Worm (Caenorhabditis elegans): Measurements from ENCODE around the gene F35C11.5.

The F35C11.5 gene

DNA sequence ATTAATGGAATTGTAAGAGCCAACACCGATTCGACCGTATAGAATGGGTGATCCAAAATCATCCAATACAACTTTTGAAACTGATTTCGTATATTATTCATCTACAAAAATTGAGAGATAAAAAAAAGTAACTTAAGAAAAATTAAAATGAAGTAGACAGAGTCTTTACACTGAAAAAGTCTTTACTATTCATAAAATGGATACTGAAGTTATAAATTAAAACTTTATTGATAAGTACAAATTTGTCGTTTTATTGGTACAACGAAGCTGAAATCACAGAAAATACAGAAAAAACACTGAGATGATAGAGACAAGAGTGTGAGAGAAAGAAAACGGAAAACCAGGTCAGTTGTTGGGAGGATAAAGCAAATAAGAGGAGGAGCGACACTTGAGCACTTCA, 39.2 kb upstream of the F35C11.5 start, which contains the start of gene M110.10:
M110.10 (minus strand) TSS at position 101 of the 400 bp plus-strand sequence.
- TF ChIP-seq snpc-4 (tag; optimal IDR thresholded peaks at IDR 0.05) (no peak), egl-27 (tag; optimal IDR thresholded peaks at IDR 0.05) (no peak), nhr-10 (tag; optimal IDR thresholded peaks at IDR 0.05) (no peak), nhr-129 (tag; optimal IDR thresholded peaks at IDR 0.05) (no peak), R02D3.7 (tag; optimal IDR thresholded peaks at IDR 0.05) (no peak)

DNA sequence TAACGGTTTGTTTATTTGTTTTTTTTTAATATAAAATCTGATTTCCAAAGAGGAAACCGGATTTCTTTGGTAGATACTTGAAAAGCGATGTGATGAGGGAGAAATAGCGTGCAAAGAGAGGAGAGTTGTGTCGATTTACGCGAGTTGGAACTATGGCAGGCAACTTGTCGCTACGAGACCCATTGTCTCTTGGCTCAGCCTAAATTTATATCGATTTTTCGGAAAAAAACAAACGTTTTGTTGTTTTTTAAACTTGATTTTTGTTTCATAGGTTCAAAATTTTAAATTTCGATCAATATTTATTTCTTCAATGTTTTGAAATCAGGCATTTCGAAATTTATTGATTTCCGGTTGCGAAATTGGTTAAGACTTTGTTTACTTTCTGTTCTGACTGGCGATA, 37.1 kb upstream of the F35C11.5 start, which contains the start of gene M110.3:
M110.3 (minus strand) TSS at position 184 of the 400 bp plus-strand sequence.
- TF ChIP-seq nhr-25 (tag; optimal IDR thresholded peaks at IDR 0.05) (peak; percentile 25), mbf-1 (tag; optimal IDR thresholded peaks at IDR 0.05) (no peak), R02D3.7 (tag; optimal IDR thresholded peaks at IDR 0.05) (peak; percentile 75), crh-2 (tag; optimal IDR thresholded peaks at IDR 0.05) (peak; percentile 51), elt-1 (tag; optimal IDR thresholded peaks at IDR 0.05) (no peak), unc-55 (GFP tag; optimal IDR thresholded peaks at IDR 0.05) (peak; percentile 70), blmp-1 (tag; optimal IDR thresholded peaks at IDR 0.05; ENCODE audit: insufficient read depth) (no peak), nhr-129 (tag; optimal IDR thresholded peaks at IDR 0.05) (peak; percentile 56), lsy-2 (tag; optimal IDR thresholded peaks at IDR 0.05) (peak; percentile 25 to 86), fos-1 (tag; optimal IDR thresholded peaks at IDR 0.05) (no peak), ceh-16 (tag; optimal IDR thresholded peaks at IDR 0.05) (no peak), sma-3 (GFP tag; optimal IDR thresholded peaks at IDR 0.05) (no peak), lin-13 (GFP tag; optimal IDR thresholded peaks at IDR 0.05) (no peak), sma-9 (GFP tag; optimal IDR thresholded peaks at IDR 0.05) (peak; percentile 49), sma-9 (tag; optimal IDR thresholded peaks at IDR 0.05) (no peak), F13H6.1 (tag; optimal IDR thresholded peaks at IDR 0.05) (peak; percentile 46), nhr-21 (tag; optimal IDR thresholded peaks at IDR 0.05) (no peak), gmeb-1 (tag; optimal IDR thresholded peaks at IDR 0.05) (peak; percentile 51), nhr-12 (tag; optimal IDR thresholded peaks at IDR 0.05) (no peak), C34F6.9 (tag; optimal IDR thresholded peaks at IDR 0.05) (peak; percentile 84), nhr-6 (tag; optimal IDR thresholded peaks at IDR 0.05) (peak; percentile 38)

DNA sequence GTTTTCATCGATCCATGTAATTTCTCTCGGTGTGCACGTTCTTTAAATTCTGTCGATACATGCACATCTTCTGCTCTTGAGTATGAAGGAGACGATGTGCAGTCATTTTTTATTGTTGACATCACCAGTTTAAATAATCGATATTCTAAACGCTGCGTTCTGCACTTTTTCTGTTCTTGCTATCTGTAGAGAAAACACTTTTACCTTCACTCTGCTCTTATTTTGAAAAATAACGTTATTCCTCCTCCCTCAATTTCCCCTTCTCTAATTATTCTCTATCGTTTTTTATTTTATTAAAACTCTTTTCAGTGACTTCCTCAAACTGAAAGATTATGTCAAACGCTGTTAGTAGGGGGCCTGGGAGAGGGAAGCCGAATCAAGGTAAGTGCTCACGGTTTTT, 36.6 kb upstream of the F35C11.5 start, which contains the start of gene ifg-1:
ifg-1 (plus strand) TSS at position 301 of the 400 bp plus-strand sequence.
- no peak for TF ChIP-seq R02D3.7 (tag; optimal IDR thresholded peaks at IDR 0.05)
- no peak for TF ChIP-seq gmeb-1 (tag; optimal IDR thresholded peaks at IDR 0.05)
- no peak for TF ChIP-seq dmd-4 (tag; optimal IDR thresholded peaks at IDR 0.05)
- no peak for TF ChIP-seq sma-9 (GFP tag; optimal IDR thresholded peaks at IDR 0.05)
- TF ChIP-seq sma-9 (tag; optimal IDR thresholded peaks at IDR 0.05): no peak

- TF ChIP-seq nhr-11 (tag; optimal IDR thresholded peaks at IDR 0.05) (no peak), lin-11 (tag; optimal IDR thresholded peaks at IDR 0.05) (no peak)
These were observed 35.3 kb upstream of the F35C11.5 start for ce11 chrII:8218266-8218665.

- no peak for TF ChIP-seq nhr-25 (tag; optimal IDR thresholded peaks at IDR 0.05)
These were observed 33.3 kb upstream of the F35C11.5 start for ce11 chrII:8220267-8220666.

DNA sequence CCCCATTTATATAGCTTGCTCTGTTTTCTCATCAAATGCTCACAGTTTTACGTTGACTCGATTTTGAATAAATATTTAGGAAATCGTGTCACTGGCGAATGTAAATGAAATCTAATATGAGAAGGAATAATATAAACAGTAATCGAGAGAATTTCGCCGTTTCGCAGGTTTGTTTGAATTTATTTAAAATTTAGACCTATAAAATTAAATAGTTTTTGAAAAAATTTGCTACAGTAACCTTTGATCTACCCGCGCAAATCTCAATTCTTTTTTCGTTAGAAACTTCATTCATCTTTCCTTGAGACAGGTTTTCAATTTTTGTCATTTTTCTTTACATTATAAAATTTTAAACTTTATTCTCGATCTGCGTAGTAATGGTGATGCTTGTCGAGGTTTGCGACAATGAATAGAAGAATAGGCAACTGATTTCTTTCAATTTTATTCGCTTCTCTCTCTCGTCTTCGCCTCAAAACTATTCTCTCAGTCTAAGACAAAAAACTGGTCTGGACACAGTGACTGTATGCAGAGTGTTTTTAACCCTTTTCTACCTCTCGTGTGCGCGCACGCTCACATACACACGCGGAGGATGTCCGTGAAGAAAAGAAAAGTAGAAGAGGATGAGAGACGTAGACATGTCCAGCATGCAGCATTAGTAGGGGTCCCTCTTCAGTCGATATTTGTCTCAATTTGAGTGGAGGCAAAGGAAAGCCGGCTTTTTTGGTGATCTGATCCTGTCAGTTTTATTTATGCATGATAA, 31.1 kb upstream of the F35C11.5 start, which contains the start of gene dab-1:
dab-1 (plus strand) TSS at position 78 of the 757 bp plus-strand sequence.
- TF ChIP-seq sma-3 (GFP tag; optimal IDR thresholded peaks at IDR 0.05) (peak; percentile 9), mdl-1 (tag; optimal IDR thresholded peaks at IDR 0.05) (peak in 1 of 2 experiments; percentile 29), unc-55 (GFP tag; optimal IDR thresholded peaks at IDR 0.05) (peak; percentile 28), nhr-129 (tag; optimal IDR thresholded peaks at IDR 0.05) (peak; percentile 68), nhr-6 (tag; optimal IDR thresholded peaks at IDR 0.05) (no peak), skn-1 (tag; optimal IDR thresholded peaks at IDR 0.05) (no peak), lin-13 (GFP tag; optimal IDR thresholded peaks at IDR 0.05) (no peak), nhr-25 (tag; optimal IDR thresholded peaks at IDR 0.05) (peak; percentile 86), elt-1 (tag; optimal IDR thresholded peaks at IDR 0.05) (no peak), blmp-1 (tag; optimal IDR thresholded peaks at IDR 0.05; ENCODE audit: insufficient read depth) (peak; percentile 10), sem-4 (tag; optimal IDR thresholded peaks at IDR 0.05) (peak; percentile 61), ztf-4 (tag; optimal IDR thresholded peaks at IDR 0.05) (no peak), C34F6.9 (tag; optimal IDR thresholded peaks at IDR 0.05) (peak; percentile 46), nhr-21 (tag; optimal IDR thresholded peaks at IDR 0.05) (peak; percentile 43), R02D3.7 (tag; optimal IDR thresholded peaks at IDR 0.05) (no peak), dmd-4 (tag; optimal IDR thresholded peaks at IDR 0.05) (no peak), ceh-16 (tag; optimal IDR thresholded peaks at IDR 0.05) (no peak), crh-2 (tag; optimal IDR thresholded peaks at IDR 0.05) (no peak), gmeb-1 (tag; optimal IDR thresholded peaks at IDR 0.05) (no peak), peb-1 (tag; optimal IDR thresholded peaks at IDR 0.05) (no peak), lin-11 (tag; optimal IDR thresholded peaks at IDR 0.05) (no peak), mbf-1 (tag; optimal IDR thresholded peaks at IDR 0.05) (no peak), sma-9 (GFP tag; optimal IDR thresholded peaks at IDR 0.05) (no peak), sma-9 (tag; optimal IDR thresholded peaks at IDR 0.05) (no peak), nhr-10 (tag; optimal IDR thresholded peaks at IDR 0.05) (no peak), lsy-2 (tag; optimal IDR thresholded peaks at IDR 0.05) (peak in 1 of 2 experiments; percentile 32), ceh-82 (tag; optimal IDR thresholded peaks at IDR 0.05) (no peak), mab-5 (tag; optimal IDR thresholded peaks at IDR 0.05) (no peak), egl-27 (tag; optimal IDR thresholded peaks at IDR 0.05) (no peak), nhr-12 (tag; optimal IDR thresholded peaks at IDR 0.05) (no peak), fos-1 (tag; optimal IDR thresholded peaks at IDR 0.05) (peak; percentile 35), ztf-1 (GFP tag; conservative IDR thresholded peaks at IDR 0.05) (no peak), ama-1 (optimal IDR thresholded peaks at IDR 0.05) (no peak)
